Worm (Caenorhabditis elegans) whole organism, young adult: ENCODE results near the gene C04E6.5.

ENCODE experiments used
- attf-3 ChIP-seq: fragments of 200-800 bp; sonication (Bioruptor generic); conservative IDR thresholded peaks from 2 replicates; pipeline ENCODE4 v1.3.6; 2022; ENCODE audit warnings: missing genetic modification reagents, missing genetic modification characterization, missing compliant biosample characterization
- ceh-58 ChIP-seq: fragments of 200-800 bp; sonication (Bioruptor generic); IDR thresholded peaks from 2 replicates; pipeline ENCODE4 v1.3.6; 2022; ENCODE audit warnings: missing genetic modification characterization, missing compliant biosample characterization
- efl-1 ChIP-seq: fragments of 150-350 bp; optimal IDR thresholded peaks from 2 replicates; lab custom pipeline; 2014; ENCODE audit warnings: missing biosample characterization, missing genetic modification reagents, missing genetic modification characterization
- ekl-4 ChIP-seq: fragments of 200-800 bp; sonication (Bioruptor generic); IDR thresholded peaks from 2 replicates; pipeline ENCODE4 v1.3.6; 2022; ENCODE audit warnings: missing genetic modification reagents, missing genetic modification characterization, missing compliant biosample characterization
- let-607 ChIP-seq, 2 experiments: fragments of 200-800 bp in 1 of 2; sonication (Bioruptor generic) in 1 of 2; sonication (generic microtip) in 1 of 2; optimal IDR thresholded peaks; 2 replicates each; lab custom pipeline; 2016 to 2018; ENCODE audit warnings: mild to moderate bottlenecking in 2 of 2, missing compliant biosample characterization in 2 of 2, missing genetic modification characterization in 2 of 2, moderate library complexity in 2 of 2, missing genotype in 1 of 2
- nhr-27 ChIP-seq: fragments of 200-800 bp; sonication (Bioruptor generic); optimal IDR thresholded peaks from 2 replicates; lab custom pipeline; 2018; ENCODE audit warnings: mild to moderate bottlenecking, missing genetic modification characterization, moderate library complexity, missing compliant biosample characterization
- nhr-90 ChIP-seq: sonication (generic microtip); optimal IDR thresholded peaks from 2 replicates; lab custom pipeline; 2016; ENCODE audit warnings: missing genotype, mild to moderate bottlenecking, missing genetic modification characterization, missing compliant biosample characterization
- pha-4 ChIP-seq: fragments of 150-350 bp; sonication (generic microtip); optimal IDR thresholded peaks from 2 replicates; lab custom pipeline; 2014; ENCODE audit warnings: missing biosample characterization, missing genetic modification reagents, missing genetic modification characterization
- snpc-4 ChIP-seq, 5 experiments: fragments of 150-350 bp in 1 of 5; sonication (generic microtip) in 4 of 5; optimal IDR thresholded peaks; 2 replicates each; lab custom pipeline; 2014 to 2018; ENCODE audit warnings: missing genetic modification characterization in 5 of 5, missing biosample characterization in 3 of 5, antibody characterized with exemption in 2 of 5, mild to moderate bottlenecking in 2 of 5, missing compliant biosample characterization in 2 of 5, missing genotype in 2 of 5, moderate library complexity in 2 of 5, missing genetic modification reagents in 1 of 5
- tbx-9 ChIP-seq: sonication (generic microtip); optimal IDR thresholded peaks from 2 replicates; lab custom pipeline; 2016; ENCODE audit warnings: borderline replicate concordance, missing genetic modification characterization, inconsistent platforms, missing compliant biosample characterization
- zim-3 ChIP-seq: sonication (generic microtip); optimal IDR thresholded peaks from 2 replicates; lab custom pipeline; 2017; ENCODE audit warnings: mild to moderate bottlenecking, missing genetic modification characterization, moderate library complexity, missing compliant biosample characterization
- ztf-3 ChIP-seq: fragments of 200-800 bp; sonication (Bioruptor generic); optimal IDR thresholded peaks from 2 replicates; lab custom pipeline; 2018; ENCODE audit warnings: mild to moderate bottlenecking, missing genetic modification characterization, missing compliant biosample characterization

DNA sequence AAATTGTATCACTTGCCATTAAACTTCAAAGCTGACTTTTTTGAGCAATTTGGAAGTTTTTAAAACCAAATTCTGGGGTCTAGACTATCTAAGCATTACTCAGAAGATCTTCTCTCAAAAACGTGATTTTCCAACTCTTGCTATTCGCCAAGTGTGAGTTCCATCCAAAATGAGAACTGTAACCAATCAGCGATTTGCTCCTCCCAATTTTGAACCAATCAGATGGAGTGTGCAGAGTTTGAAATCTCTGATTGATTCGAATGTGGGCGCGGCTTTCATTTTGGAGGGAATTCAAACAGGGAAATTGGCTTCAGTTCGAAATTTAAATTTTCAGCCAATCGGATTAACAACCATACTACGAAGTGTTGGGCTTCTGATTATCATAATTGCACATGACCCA, 51.2 kb downstream of the C04E6.5 start:
- TF ChIP-seq nhr-90 (tag; lab: Kevin White, UChicago) = no peak
- TF ChIP-seq zim-3 (tag; lab: Kevin White, UChicago) = no peak
- TF ChIP-seq ztf-3 (GFP tag; lab: Kevin White, UChicago) = no peak
- TF ChIP-seq ceh-58 = no peak
- no peak for TF ChIP-seq ekl-4
- TF ChIP-seq let-607 (tag; optimal IDR thresholded peaks at IDR 0.05; lab: Kevin White, UChicago) = no peak
- no peak for TF ChIP-seq snpc-4 (GFP tag; optimal IDR thresholded peaks at IDR 0.05; lab: Kevin White, UChicago)
- TF ChIP-seq snpc-4 (tag; optimal IDR thresholded peaks at IDR 0.05; lab: Kevin White, UChicago) = no peak
- no peak for TF ChIP-seq tbx-9 (tag; lab: Kevin White, UChicago)
- no peak for TF ChIP-seq efl-1 (GFP tag; lab: Kevin White, UChicago)
- TF ChIP-seq nhr-27 = no peak
- TF ChIP-seq attf-3 (GFP tag; lab: Robert Waterston, UW) = no peak
- no peak for TF ChIP-seq pha-4
